Fruit fly (Drosophila melanogaster): ENCODE results near the gene CG4293.

DNA sequence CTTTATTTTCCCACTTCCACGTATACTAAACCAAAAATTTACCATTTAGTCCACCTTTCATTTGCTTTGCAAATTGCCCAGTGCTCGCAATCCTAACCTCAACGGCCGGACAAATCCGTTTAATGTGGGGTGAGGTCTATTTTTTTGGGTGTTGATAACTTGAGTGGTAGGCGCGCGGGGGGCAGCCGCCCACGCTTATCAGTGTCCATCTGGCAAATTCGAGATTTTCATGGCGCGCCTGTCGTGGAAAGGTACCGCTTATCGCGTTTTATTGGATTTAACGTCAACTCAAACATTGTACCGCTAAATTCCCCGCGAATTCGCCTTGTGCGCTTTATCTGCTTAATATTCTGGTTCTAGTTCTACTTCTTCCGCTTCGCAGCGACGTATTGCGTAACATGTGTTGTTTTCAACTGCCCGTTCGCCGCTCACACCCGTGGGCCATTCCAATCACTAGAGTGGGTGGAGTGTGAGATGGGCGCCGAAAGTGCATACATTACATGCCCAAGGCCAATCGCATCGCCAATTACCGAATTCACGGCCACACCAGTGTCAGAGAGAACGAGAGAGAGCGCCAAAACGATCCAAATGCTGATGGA, 37.3 kb downstream of the CG4293 start:
- TF ChIP-seq pan (optimal IDR thresholded peaks at IDR 0.05) (no peak), usp (GFP tag; optimal IDR thresholded peaks at IDR 0.05) (no peak), psq (optimal IDR thresholded peaks at IDR 0.05) (no peak), CG8478 (optimal IDR thresholded peaks at IDR 0.05) (no peak)

Data from whole organism.